Worm (Caenorhabditis elegans) whole organism, L3 larva: ENCODE results near the gene vep-2.
A peak's percentile ranks its signal among the peaks of the same experiment; 100 is the strongest.

Experiments used
- ZK546.5 ChIP-seq: sonication (generic microtip); optimal IDR thresholded peaks from 2 replicates; lab custom pipeline; 2017; ENCODE audit warnings: missing biosample characterization, missing genetic modification characterization
- aly-2 ChIP-seq: fragments of 150-350 bp; optimal IDR thresholded peaks from 2 replicates; lab custom pipeline; 2014; ENCODE audit warnings: missing biosample characterization, missing genetic modification characterization
- ceh-16 ChIP-seq: sonication (generic microtip); optimal IDR thresholded peaks from 2 replicates; lab custom pipeline; 2017; ENCODE audit warnings: missing biosample characterization, missing genetic modification characterization
- ceh-28 ChIP-seq: fragments of 150-350 bp; optimal IDR thresholded peaks from 2 replicates; lab custom pipeline; 2014; ENCODE audit warnings: missing biosample characterization, missing genetic modification reagents, missing genetic modification characterization
- egl-27 ChIP-seq: sonication (generic microtip); optimal IDR thresholded peaks from 4 replicates; lab custom pipeline; 2017; ENCODE audit warnings: missing biosample characterization, missing genetic modification reagents, missing genetic modification characterization
- elt-1 ChIP-seq: fragments of 150-350 bp; optimal IDR thresholded peaks from 2 replicates; lab custom pipeline; 2014; ENCODE audit warnings: missing biosample characterization, missing genetic modification characterization
- elt-2 ChIP-seq: sonication (generic microtip); optimal IDR thresholded peaks from 2 replicates; lab custom pipeline; 2016; ENCODE audit warnings: missing genetic modification reagents, mild to moderate bottlenecking, missing genetic modification characterization, missing compliant biosample characterization
- elt-3 ChIP-seq, 3 experiments: fragments of 150-350 bp in 1 of 3; sonication (generic microtip) in 2 of 3; optimal IDR thresholded peaks; 2 replicates in 2 of 3; 4 replicates in 1 of 3; lab custom pipeline; 2014 to 2017; ENCODE audit warnings: missing biosample characterization in 3 of 3, missing genetic modification characterization in 3 of 3
- eor-1 ChIP-seq, 2 experiments: fragments of 150-350 bp; optimal IDR thresholded peaks; 2 replicates each; lab custom pipeline; 2014 to 2018; ENCODE audit warnings: missing biosample characterization in 2 of 2, missing genetic modification characterization in 2 of 2
- fkh-10 ChIP-seq: sonication (generic microtip); optimal IDR thresholded peaks from 2 replicates; lab custom pipeline; 2017; ENCODE audit warnings: missing biosample characterization, missing genetic modification reagents, missing genetic modification characterization
- fkh-2 ChIP-seq: fragments of 150-350 bp; optimal IDR thresholded peaks from 2 replicates; lab custom pipeline; 2014; ENCODE audit warnings: missing biosample characterization, missing genetic modification reagents, missing genetic modification characterization
- fos-1 ChIP-seq: fragments of 150-350 bp; optimal IDR thresholded peaks from 2 replicates; lab custom pipeline; 2014; ENCODE audit warnings: missing biosample characterization, missing genetic modification characterization
- jun-1 ChIP-seq: fragments of 150-350 bp; optimal IDR thresholded peaks from 2 replicates; lab custom pipeline; 2014; ENCODE audit warnings: missing biosample characterization, missing genetic modification reagents, missing genetic modification characterization
- lin-15B ChIP-seq: fragments of 150-350 bp; optimal IDR thresholded peaks from 2 replicates; lab custom pipeline; 2014; ENCODE audit warnings: missing biosample characterization, missing genetic modification characterization
- lin-39 ChIP-seq: fragments of 150-350 bp; optimal IDR thresholded peaks from 2 replicates; lab custom pipeline; 2018; ENCODE audit warnings: missing biosample characterization, missing genetic modification reagents, missing genetic modification characterization
- mdl-1 ChIP-seq: fragments of 150-350 bp; optimal IDR thresholded peaks from 2 replicates; lab custom pipeline; 2014; ENCODE audit warnings: missing biosample characterization, missing genetic modification characterization
- mml-1 ChIP-seq: fragments of 150-350 bp; sonication (generic microtip); optimal IDR thresholded peaks from 3 replicates; lab custom pipeline; 2014; ENCODE audit warnings: missing biosample characterization, missing genetic modification characterization
- nhr-11 ChIP-seq: fragments of 150-350 bp; optimal IDR thresholded peaks from 2 replicates; lab custom pipeline; 2014; ENCODE audit warnings: missing biosample characterization, missing genetic modification characterization
- nhr-12 ChIP-seq: fragments of 150-350 bp; optimal IDR thresholded peaks from 2 replicates; lab custom pipeline; 2014; ENCODE audit warnings: missing biosample characterization, missing genetic modification characterization
- nhr-25 ChIP-seq: sonication (generic microtip); optimal IDR thresholded peaks from 2 replicates; lab custom pipeline; 2017; ENCODE audit warnings: missing biosample characterization, missing genetic modification characterization
- nhr-28 ChIP-seq: fragments of 150-350 bp; optimal IDR thresholded peaks from 2 replicates; lab custom pipeline; 2014; ENCODE audit warnings: missing biosample characterization, missing genetic modification characterization
- nhr-67 ChIP-seq: fragments of 150-350 bp; optimal IDR thresholded peaks from 2 replicates; lab custom pipeline; 2014; ENCODE audit warnings: missing biosample characterization, missing genetic modification characterization
- nhr-76 ChIP-seq: fragments of 150-350 bp; sonication (generic microtip); optimal IDR thresholded peaks from 5 replicates; lab custom pipeline; 2014; ENCODE audit warnings: missing biosample characterization, missing genetic modification characterization
- nhr-77 ChIP-seq: fragments of 150-350 bp; optimal IDR thresholded peaks from 2 replicates; lab custom pipeline; 2014; ENCODE audit warnings: missing biosample characterization, missing genetic modification characterization
- pha-4 ChIP-seq: fragments of 150-350 bp; optimal IDR thresholded peaks from 2 replicates; lab custom pipeline; 2014; ENCODE audit warnings: missing biosample characterization, missing genetic modification reagents, missing genetic modification characterization
- pqm-1 ChIP-seq: fragments of 150-350 bp; optimal IDR thresholded peaks from 2 replicates; lab custom pipeline; 2017; ENCODE audit warnings: missing biosample characterization, missing genetic modification characterization, inconsistent platforms
- sea-2 ChIP-seq: fragments of 150-350 bp; sonication (generic microtip); optimal IDR thresholded peaks from 4 replicates; lab custom pipeline; 2014; ENCODE audit warnings: missing biosample characterization, missing genetic modification reagents, missing genetic modification characterization
- skn-1 ChIP-seq: fragments of 150-350 bp; optimal IDR thresholded peaks from 2 replicates; lab custom pipeline; 2014; ENCODE audit warnings: missing biosample characterization, missing genetic modification characterization
- tbx-2 ChIP-seq: sonication (generic microtip); optimal IDR thresholded peaks from 2 replicates; lab custom pipeline; 2016; ENCODE audit warnings: mild to moderate bottlenecking, missing genetic modification characterization, missing compliant biosample characterization
- unc-39 ChIP-seq: sonication (generic microtip); optimal IDR thresholded peaks from 4 replicates; lab custom pipeline; 2017; ENCODE audit warnings: missing biosample characterization, missing genetic modification characterization
- unc-62 ChIP-seq: fragments of 150-350 bp; sonication (generic microtip); optimal IDR thresholded peaks from 4 replicates; lab custom pipeline; 2014; ENCODE audit warnings: missing biosample characterization, missing genetic modification reagents, missing genetic modification characterization
- zag-1 ChIP-seq: fragments of 150-350 bp; optimal IDR thresholded peaks from 2 replicates; lab custom pipeline; 2014; ENCODE audit warnings: missing biosample characterization, missing genetic modification characterization

vep-2 gene

ce11 chrX:3630090-3630489 lies 2.0 kb downstream of the vep-2 start:
- TF ChIP-seq aly-2 (tag; lab: Kevin White, UChicago) = no peak
- TF ChIP-seq skn-1 (tag; lab: Kevin White, UChicago) = no peak
- TF ChIP-seq elt-3 (tag; optimal IDR thresholded peaks at IDR 0.05; lab: Kevin White, UChicago) = no peak
- TF ChIP-seq pqm-1 (tag; lab: Kevin White, UChicago) = no peak
- no peak for TF ChIP-seq pha-4 (tag; lab: Kevin White, UChicago)
- no peak for TF ChIP-seq eor-1 (tag; optimal IDR thresholded peaks at IDR 0.05; lab: Kevin White, UChicago)
- no peak for TF ChIP-seq nhr-25 (tag; lab: Kevin White, UChicago)

- TF ChIP-seq skn-1 (tag; lab: Kevin White, UChicago) (no peak), nhr-25 (tag; lab: Kevin White, UChicago) (no peak), mml-1 (tag; lab: Kevin White, UChicago) (no peak), aly-2 (tag; lab: Kevin White, UChicago) (no peak), unc-62 (no peak), nhr-11 (tag; lab: Kevin White, UChicago) (no peak), tbx-2 (no peak), unc-39 (tag; lab: Kevin White, UChicago) (no peak), lin-39 (tag; lab: Kevin White, UChicago) (no peak), nhr-28 (no peak), nhr-12 (tag; lab: Kevin White, UChicago) (no peak), zag-1 (tag; lab: Kevin White, UChicago) (no peak), nhr-77 (tag; lab: Kevin White, UChicago) (no peak)
Observed at ce11 chrX:3631550-3631949, 3.4 kb downstream of the vep-2 start.

ce11 chrX:3633654-3634053 lies 5.5 kb downstream of the vep-2 start, which contains the start of gene gst-11:
Gene gst-11 (minus strand): TSS chrX:3633754.
- TF ChIP-seq nhr-12 (tag; lab: Kevin White, UChicago) = no peak
- TF ChIP-seq pha-4 (tag; lab: Kevin White, UChicago) = no peak
- TF ChIP-seq nhr-28 = no peak
- TF ChIP-seq pqm-1 (tag; lab: Kevin White, UChicago) = no peak
- TF ChIP-seq elt-3 (tag; optimal IDR thresholded peaks at IDR 0.05; lab: Kevin White, UChicago) = no peak
- TF ChIP-seq nhr-25 (tag; lab: Kevin White, UChicago) = no peak
- no peak for TF ChIP-seq nhr-77 (tag; lab: Kevin White, UChicago)
- no peak for TF ChIP-seq elt-2 (tag; lab: Kevin White, UChicago)
- TF ChIP-seq mdl-1 (tag; lab: Kevin White, UChicago) = no peak
- no peak for TF ChIP-seq unc-39 (tag; lab: Kevin White, UChicago)
- TF ChIP-seq fkh-2 = no peak
- no peak for TF ChIP-seq jun-1 (tag; lab: Kevin White, UChicago)
- no peak for TF ChIP-seq egl-27 (tag; lab: Kevin White, UChicago)
- no peak for TF ChIP-seq eor-1 (tag; optimal IDR thresholded peaks at IDR 0.05; lab: Kevin White, UChicago)
- TF ChIP-seq fos-1 (tag; lab: Kevin White, UChicago) = no peak
- no peak for TF ChIP-seq tbx-2
- no peak for TF ChIP-seq elt-1 (tag; lab: Kevin White, UChicago)
- TF ChIP-seq lin-15B (tag; lab: Kevin White, UChicago) = no peak
- TF ChIP-seq nhr-67 = no peak
- TF ChIP-seq sea-2 (GFP tag; lab: Kevin White, UChicago) = no peak

- TF ChIP-seq elt-1 (tag; lab: Kevin White, UChicago) (no peak), zag-1 (tag; lab: Kevin White, UChicago) (no peak), nhr-76 (no peak), fkh-10 (peak; percentile 5), ceh-16 (tag; lab: Kevin White, UChicago) (no peak), tbx-2 (no peak), nhr-77 (tag; lab: Kevin White, UChicago) (no peak)
Observed at ce11 chrX:3634782-3635181, 6.7 kb downstream of the vep-2 start.

- TF ChIP-seq ceh-28 (tag; lab: Kevin White, UChicago) (no peak), ZK546.5 (tag; lab: Kevin White, UChicago) (no peak), lin-15B (tag; lab: Kevin White, UChicago) (no peak), fkh-10 (no peak), nhr-11 (tag; lab: Kevin White, UChicago) (no peak), fkh-2 (no peak)
Observed at ce11 chrX:3644796-3645195, 16.7 kb downstream of the vep-2 start, which contains the start of gene tmem-24. Gene tmem-24 (minus strand): TSS chrX:3644896.
